Worm (Caenorhabditis elegans): Measurements from ENCODE around the gene srx-102.

DNA sequence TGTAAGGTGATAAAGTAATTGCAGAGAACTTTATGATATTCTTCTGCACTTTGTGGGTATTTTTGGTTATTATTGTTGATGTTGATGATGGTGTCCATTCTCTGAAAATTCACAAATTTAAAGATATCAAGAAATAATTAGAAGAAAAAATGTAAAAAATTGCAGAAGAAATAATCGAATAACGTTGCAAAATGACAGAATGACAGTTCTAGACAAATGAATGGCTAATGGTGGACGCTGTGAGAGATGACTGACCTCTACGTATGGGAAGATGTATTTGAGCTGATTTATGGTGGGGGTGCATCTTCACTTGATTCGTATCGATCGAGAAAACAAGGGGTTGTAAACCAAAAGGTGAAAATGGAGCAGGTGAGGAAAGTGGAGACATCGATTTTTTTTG lies 21.1 kb downstream of the srx-102 start, which contains the start of gene sea-1:
- TF ChIP-seq ztf-26 (tag; optimal IDR thresholded peaks at IDR 0.05) (no peak), dpl-1 (GFP tag; optimal IDR thresholded peaks at IDR 0.05) (no peak), C17E4.6 (GFP tag; IDR thresholded peaks at IDR 0.05) (no peak), ceh-100 (GFP tag; IDR thresholded peaks at IDR 0.05) (no peak)

All from whole organism, young adult.